Worm (Caenorhabditis elegans): ENCODE results near the gene nphp-4.
A peak's percentile ranks its signal among the peaks of the same experiment; 100 is the strongest.

nphp-4 gene

DNA sequence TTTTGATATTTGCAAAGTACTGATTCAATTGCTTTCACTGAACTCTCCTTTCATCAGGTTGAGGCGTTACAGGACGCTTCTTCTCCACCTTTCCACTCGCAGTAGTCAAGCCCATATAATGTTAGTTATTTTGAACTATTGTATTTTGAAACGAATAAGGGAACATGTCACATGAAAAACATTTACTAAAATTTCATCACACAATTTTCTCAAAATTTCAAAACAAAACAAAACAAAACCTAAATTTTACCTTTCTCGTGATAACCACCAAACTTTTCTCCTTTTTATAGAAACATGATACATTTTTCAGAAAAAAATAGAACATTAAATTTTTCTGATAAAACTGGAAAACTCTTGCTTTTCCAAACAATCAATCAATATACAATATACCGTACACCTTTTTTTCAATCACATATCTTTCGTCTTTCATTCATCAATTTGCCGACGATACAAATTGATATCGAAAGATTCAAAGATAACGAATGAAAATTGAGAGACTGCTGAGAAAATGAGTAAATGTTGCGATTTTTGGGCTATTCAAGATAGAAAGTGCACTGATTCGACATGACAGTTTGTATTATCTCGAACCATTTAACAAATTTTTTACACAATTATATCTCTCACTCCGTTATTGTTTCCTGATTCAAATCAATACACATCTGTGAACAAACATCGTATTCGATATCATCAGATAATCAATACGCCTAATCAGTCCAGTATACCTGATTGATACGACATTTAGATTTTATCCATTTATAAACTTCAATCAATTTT, 42.3 kb downstream of the nphp-4 start:
- TF ChIP-seq elt-1 (tag; optimal IDR thresholded peaks at IDR 0.05) (no peak), daf-12 (tag; optimal IDR thresholded peaks at IDR 0.05) (no peak), ceh-28 (tag; optimal IDR thresholded peaks at IDR 0.05) (peak; percentile 68), ZK546.5 (tag; optimal IDR thresholded peaks at IDR 0.05) (no peak), nhr-28 (tag; optimal IDR thresholded peaks at IDR 0.05) (no peak), nfya-1 (tag; optimal IDR thresholded peaks at IDR 0.05; ENCODE audit: insufficient read depth) (no peak), egl-5 (tag; optimal IDR thresholded peaks at IDR 0.05) (no peak), hmg-11 (tag; optimal IDR thresholded peaks at IDR 0.05) (no peak), nhr-25 (tag; optimal IDR thresholded peaks at IDR 0.05) (peak; percentile 39), ceh-9 (tag; optimal IDR thresholded peaks at IDR 0.05) (no peak), lin-15B (tag; optimal IDR thresholded peaks at IDR 0.05) (no peak), zag-1 (tag; optimal IDR thresholded peaks at IDR 0.05) (no peak), ztf-4 (tag; optimal IDR thresholded peaks at IDR 0.05) (no peak), lsy-12 (tag; optimal IDR thresholded peaks at IDR 0.05) (no peak), nhr-67 (tag; optimal IDR thresholded peaks at IDR 0.05) (no peak), ceh-82 (tag; optimal IDR thresholded peaks at IDR 0.05) (no peak), ama-1 (optimal IDR thresholded peaks at IDR 0.05) (no peak), elt-2 (tag; optimal IDR thresholded peaks at IDR 0.05) (peak; percentile 40), nhr-23 (tag; optimal IDR thresholded peaks at IDR 0.05) (peak; percentile 74), nhr-43 (tag; optimal IDR thresholded peaks at IDR 0.05; ENCODE audit: poor library complexity, severe bottlenecking) (peak; percentile 75), elt-3 (tag; optimal IDR thresholded peaks at IDR 0.05) (peak in 2 of 3 experiments; percentile 76 to 86), nhr-77 (tag; optimal IDR thresholded peaks at IDR 0.05) (no peak), R02D3.7 (tag; optimal IDR thresholded peaks at IDR 0.05) (no peak), snpc-4 (tag; optimal IDR thresholded peaks at IDR 0.05) (no peak), nhr-11 (tag; optimal IDR thresholded peaks at IDR 0.05) (no peak), unc-39 (tag; optimal IDR thresholded peaks at IDR 0.05) (no peak), fkh-10 (GFP tag; optimal IDR thresholded peaks at IDR 0.05) (no peak), ceh-16 (tag; optimal IDR thresholded peaks at IDR 0.05) (no peak), lin-39 (tag; optimal IDR thresholded peaks at IDR 0.05) (no peak), pqm-1 (tag; optimal IDR thresholded peaks at IDR 0.05) (no peak), nhr-12 (tag; optimal IDR thresholded peaks at IDR 0.05) (no peak), nhr-237 (tag; optimal IDR thresholded peaks at IDR 0.05) (no peak), mml-1 (tag; optimal IDR thresholded peaks at IDR 0.05) (no peak), nhr-76 (tag; optimal IDR thresholded peaks at IDR 0.05) (peak; percentile 62), eor-1 (tag; optimal IDR thresholded peaks at IDR 0.05) (no peak), fos-1 (tag; optimal IDR thresholded peaks at IDR 0.05) (no peak), sea-2 (GFP tag; optimal IDR thresholded peaks at IDR 0.05) (no peak), unc-62 (GFP tag; optimal IDR thresholded peaks at IDR 0.05) (no peak), ztf-11 (tag; optimal IDR thresholded peaks at IDR 0.05) (no peak), jun-1 (tag; optimal IDR thresholded peaks at IDR 0.05) (no peak), tbx-2 (tag; optimal IDR thresholded peaks at IDR 0.05) (peak; percentile 46), skn-1 (tag; optimal IDR thresholded peaks at IDR 0.05) (no peak), mdl-1 (tag; optimal IDR thresholded peaks at IDR 0.05) (no peak)

DNA sequence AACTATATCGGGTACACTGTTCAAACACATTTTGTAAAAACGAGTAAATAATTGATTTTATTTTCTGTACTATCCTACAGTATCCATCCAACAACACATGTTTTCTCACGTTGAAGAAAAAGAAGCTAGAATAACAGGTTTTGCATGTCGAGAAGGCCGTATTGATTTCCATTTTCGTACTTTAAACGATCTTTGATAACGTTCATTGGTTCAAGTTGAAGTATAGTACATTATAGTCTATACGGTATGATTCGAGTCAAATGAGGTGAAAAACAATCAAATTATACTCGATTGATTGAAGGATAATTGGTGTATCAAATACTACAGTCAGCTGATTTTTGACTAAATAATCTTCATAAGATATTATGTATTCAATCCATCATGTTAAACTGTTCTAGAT, 43.0 kb downstream of the nphp-4 start:
- TF ChIP-seq lin-39 (tag; optimal IDR thresholded peaks at IDR 0.05): no peak
- TF ChIP-seq daf-12 (tag; optimal IDR thresholded peaks at IDR 0.05): no peak
- TF ChIP-seq mdl-1 (tag; optimal IDR thresholded peaks at IDR 0.05): peak; percentile 2
- TF ChIP-seq nhr-43 (tag; optimal IDR thresholded peaks at IDR 0.05; ENCODE audit: poor library complexity, severe bottlenecking): peak; percentile 55
- peak; percentile 36 for TF ChIP-seq nfya-1 (tag; optimal IDR thresholded peaks at IDR 0.05; ENCODE audit: insufficient read depth)
- TF ChIP-seq nhr-25 (tag; optimal IDR thresholded peaks at IDR 0.05): peak; percentile 50
- TF ChIP-seq nhr-23 (tag; optimal IDR thresholded peaks at IDR 0.05): no peak
- no peak for TF ChIP-seq egl-27 (tag; optimal IDR thresholded peaks at IDR 0.05)
- no peak for TF ChIP-seq lsy-12 (tag; optimal IDR thresholded peaks at IDR 0.05)
